Fruit fly (Drosophila melanogaster): Measurements from ENCODE around the gene Cngl.

Gene Cngl

dm6 chrX:15441245-15441644 is at the start of gene Cngl:
TSS of gene Cngl (minus strand) at chrX:15441252.
- no peak for TF ChIP-seq CG6163 (GFP tag; IDR thresholded peaks at IDR 0.05)
- TF ChIP-seq fkh (GFP tag; optimal IDR thresholded peaks at IDR 0.05) = no peak
- TF ChIP-seq CG9139 (GFP tag; optimal IDR thresholded peaks at IDR 0.05) = no peak
- TF ChIP-seq Sox14 (GFP tag; optimal IDR thresholded peaks at IDR 0.05) = no peak
- no peak for TF ChIP-seq CG6854 (GFP tag; optimal IDR thresholded peaks at IDR 0.05)
- no peak for TF ChIP-seq Eip75B (GFP tag; optimal IDR thresholded peaks at IDR 0.05)
- no peak for TF ChIP-seq CG7368 (GFP tag; optimal IDR thresholded peaks at IDR 0.05)
- TF ChIP-seq vri (GFP tag; optimal IDR thresholded peaks at IDR 0.05) = no peak
- no peak for TF ChIP-seq CG10631 (GFP tag; optimal IDR thresholded peaks at IDR 0.05)

dm6 chrX:15490519-15490918 is 49.5 kb upstream of the Cngl start:
- TF ChIP-seq acj6 (GFP tag; optimal IDR thresholded peaks at IDR 0.05) = no peak
- no peak for TF ChIP-seq ss (GFP tag; optimal IDR thresholded peaks at IDR 0.05)
- TF ChIP-seq CG8119 (GFP tag; IDR thresholded peaks at IDR 0.05) = no peak
- no peak for TF ChIP-seq CG9139 (GFP tag; optimal IDR thresholded peaks at IDR 0.05)
- no peak for TF ChIP-seq CG8319 (GFP tag; optimal IDR thresholded peaks at IDR 0.05)
- TF ChIP-seq spab (GFP tag; optimal IDR thresholded peaks at IDR 0.05) = no peak
- no peak for TF ChIP-seq CG3032 (tag; optimal IDR thresholded peaks at IDR 0.05)
- TF ChIP-seq Ets21C (GFP tag; optimal IDR thresholded peaks at IDR 0.05) = no peak
- TF ChIP-seq Smox (GFP tag; optimal IDR thresholded peaks at IDR 0.05) = no peak
- no peak for TF ChIP-seq CG6276 (GFP tag; optimal IDR thresholded peaks at IDR 0.05)
- TF ChIP-seq Eip78C (GFP tag) = no peak
- no peak for TF ChIP-seq pdm3 (GFP tag; optimal IDR thresholded peaks at IDR 0.05)
- no peak for TF ChIP-seq CG32006 (GFP tag; optimal IDR thresholded peaks at IDR 0.05)
- no peak for TF ChIP-seq CG34406 (GFP tag; optimal IDR thresholded peaks at IDR 0.05)
- no peak for TF ChIP-seq esn (GFP tag; optimal IDR thresholded peaks at IDR 0.05)
- TF ChIP-seq vri (GFP tag; optimal IDR thresholded peaks at IDR 0.05) = no peak
- TF ChIP-seq Lpt (GFP tag; optimal IDR thresholded peaks at IDR 0.05) = no peak
- TF ChIP-seq CG11294 (GFP tag; IDR thresholded peaks at IDR 0.05) = no peak
- no peak for TF ChIP-seq svp (GFP tag)
- TF ChIP-seq CG10669 (GFP tag; optimal IDR thresholded peaks at IDR 0.05) = no peak

- TF ChIP-seq Smox (GFP tag; optimal IDR thresholded peaks at IDR 0.05) (no peak), Eip78C (GFP tag) (peak; percentile 22)
Observed at dm6 chrX:15486682-15487081, 45.6 kb upstream of the Cngl start, which contains the start of gene Gmap. TSS of gene Gmap (plus strand) at chrX:15486922.

dm6 chrX:15484451-15485032 is 43.5 kb upstream of the Cngl start:
- TF ChIP-seq svp (GFP tag) (no peak), Eip78C (GFP tag) (peak; percentile 11)

dm6 chrX:15483010-15483802 is 42.2 kb upstream of the Cngl start:
- TF ChIP-seq spab (GFP tag; optimal IDR thresholded peaks at IDR 0.05) (no peak), CG8119 (GFP tag; IDR thresholded peaks at IDR 0.05) (no peak), Eip78C (GFP tag) (peak; percentile 28)

dm6 chrX:15482236-15482660 is 41.2 kb upstream of the Cngl start, which contains the start of gene CG6340:
TSS of gene CG6340 (plus strand) at chrX:15482374.
- TF ChIP-seq dsx (GFP tag; optimal IDR thresholded peaks at IDR 0.05; ENCODE audit: poor library complexity, severe bottlenecking) (peak; percentile 5), CG6808 (GFP tag; optimal IDR thresholded peaks at IDR 0.05) (peak; percentile 41), fkh (GFP tag; optimal IDR thresholded peaks at IDR 0.05) (peak; percentile 22), Eip93F (GFP tag; optimal IDR thresholded peaks at IDR 0.05) (no peak), CG7368 (GFP tag; optimal IDR thresholded peaks at IDR 0.05) (no peak), dac (GFP tag; optimal IDR thresholded peaks at IDR 0.05) (no peak), Sox14 (GFP tag; optimal IDR thresholded peaks at IDR 0.05) (peak; percentile 13), ss (GFP tag; optimal IDR thresholded peaks at IDR 0.05) (peak; percentile 36 to 66), CG6163 (GFP tag; IDR thresholded peaks at IDR 0.05) (0 out of 3 replicates have a peak, but pooled peaks have one; percentile 25), salr (GFP tag; optimal IDR thresholded peaks at IDR 0.05) (no peak), Lpt (GFP tag; optimal IDR thresholded peaks at IDR 0.05) (no peak), Gug (GFP tag; IDR thresholded peaks at IDR 0.05) (no peak), CG6854 (GFP tag; optimal IDR thresholded peaks at IDR 0.05) (peak; percentile 18), Ets96B (tag; optimal IDR thresholded peaks at IDR 0.05) (peak; percentile 13), cyc (GFP tag; optimal IDR thresholded peaks at IDR 0.05) (no peak)
